Worm (Caenorhabditis elegans): ENCODE data around the gene shk-1.

- TF ChIP-seq F13C5.2 (tag; optimal IDR thresholded peaks at IDR 0.05): no peak
- TF ChIP-seq tra-4 (tag; optimal IDR thresholded peaks at IDR 0.05): no peak
- TF ChIP-seq tbx-11 (GFP tag; IDR thresholded peaks at IDR 0.05): no peak
- no peak for TF ChIP-seq ama-1 (optimal IDR thresholded peaks at IDR 0.05)
- TF ChIP-seq hnd-1 (tag; optimal IDR thresholded peaks at IDR 0.05): no peak
- no peak for TF ChIP-seq ceh-13 (GFP tag; optimal IDR thresholded peaks at IDR 0.05)
- no peak for TF ChIP-seq ceh-36 (tag; optimal IDR thresholded peaks at IDR 0.05)
- no peak for TF ChIP-seq B0310.2 (tag; optimal IDR thresholded peaks at IDR 0.05)
- no peak for TF ChIP-seq pes-1 (GFP tag; IDR thresholded peaks at IDR 0.05)
- no peak for TF ChIP-seq aly-1 (tag; optimal IDR thresholded peaks at IDR 0.05)
- no peak for TF ChIP-seq hmg-4 (GFP tag; optimal IDR thresholded peaks at IDR 0.05)
- TF ChIP-seq flt-1 (GFP tag; IDR thresholded peaks at IDR 0.05): no peak
- TF ChIP-seq ets-7 (tag; optimal IDR thresholded peaks at IDR 0.05): no peak
- no peak for TF ChIP-seq hmbx-1 (tag; optimal IDR thresholded peaks at IDR 0.05)
These were observed 29.5 kb downstream of the shk-1 start, which contains the start of gene cyp-13A2 for ce11 chrII:9787395-9788152.

All from whole organism, early embryonic.